Worm (Caenorhabditis elegans) whole organism, L2 larva: ENCODE measurements around the gene aco-2.

Experiments
- R02D3.7 ChIP-seq: fragments of 150-350 bp; optimal IDR thresholded peaks from 2 replicates; lab custom pipeline; 2014; ENCODE audit warnings: missing biosample characterization, missing genetic modification characterization
- Y55F3AM.14 ChIP-seq: fragments of 200-800 bp; sonication (Bioruptor generic); optimal IDR thresholded peaks from 2 replicates; lab custom pipeline; 2018; ENCODE audit warnings: mild to moderate bottlenecking, missing genetic modification characterization, missing compliant biosample characterization
- alr-1 ChIP-seq: fragments of 150-350 bp; optimal IDR thresholded peaks from 2 replicates; lab custom pipeline; 2014; ENCODE audit warnings: missing biosample characterization, missing genetic modification characterization
- aly-2 ChIP-seq: fragments of 150-350 bp; optimal IDR thresholded peaks from 2 replicates; lab custom pipeline; 2014; ENCODE audit warnings: missing biosample characterization, missing genetic modification characterization
- ama-1 ChIP-seq: fragments of 150-350 bp; optimal IDR thresholded peaks from 2 replicates; lab custom pipeline; 2018; ENCODE audit warnings: inconsistent platforms
- blmp-1 ChIP-seq: sonication (generic microtip); optimal IDR thresholded peaks from 2 replicates; lab custom pipeline; 2017; ENCODE audit warnings: missing genetic modification characterization, mild to moderate bottlenecking, missing compliant biosample characterization, antibody characterized with exemption, moderate library complexity; ENCODE audit not compliant: insufficient read depth
- ceh-16 ChIP-seq: fragments of 150-350 bp; optimal IDR thresholded peaks from 2 replicates; lab custom pipeline; 2014; ENCODE audit warnings: missing biosample characterization, missing genetic modification characterization
- ceh-82 ChIP-seq: fragments of 150-350 bp; optimal IDR thresholded peaks from 2 replicates; lab custom pipeline; 2014; ENCODE audit warnings: missing biosample characterization, missing genetic modification characterization
- crh-2 ChIP-seq: sonication (generic microtip); optimal IDR thresholded peaks from 2 replicates; lab custom pipeline; 2017; ENCODE audit warnings: missing biosample characterization, missing genetic modification characterization
- dmd-4 ChIP-seq: sonication (generic microtip); optimal IDR thresholded peaks from 2 replicates; lab custom pipeline; 2017; ENCODE audit warnings: missing biosample characterization, missing genetic modification characterization
- egl-27 ChIP-seq: sonication (generic microtip); optimal IDR thresholded peaks from 3 replicates; lab custom pipeline; 2017; ENCODE audit warnings: missing biosample characterization, missing genetic modification reagents, missing genetic modification characterization
- elt-1 ChIP-seq: fragments of 150-350 bp; optimal IDR thresholded peaks from 2 replicates; lab custom pipeline; 2014; ENCODE audit warnings: missing biosample characterization, missing genetic modification characterization
- fos-1 ChIP-seq: fragments of 150-350 bp; optimal IDR thresholded peaks from 2 replicates; lab custom pipeline; 2014; ENCODE audit warnings: missing biosample characterization, missing genetic modification characterization
- gmeb-1 ChIP-seq: fragments of 150-350 bp; optimal IDR thresholded peaks from 2 replicates; lab custom pipeline; 2014; ENCODE audit warnings: missing biosample characterization, missing genetic modification characterization
- lin-11 ChIP-seq: fragments of 150-350 bp; sonication (generic microtip); optimal IDR thresholded peaks from 2 replicates; lab custom pipeline; 2014; ENCODE audit warnings: missing biosample characterization, missing genetic modification characterization, inconsistent platforms, mixed read lengths
- lin-13 ChIP-seq: fragments of 150-350 bp; optimal IDR thresholded peaks from 2 replicates; lab custom pipeline; 2014; ENCODE audit warnings: missing biosample characterization, missing genetic modification reagents, missing genetic modification characterization
- lin-39 ChIP-seq: fragments of 150-350 bp; optimal IDR thresholded peaks from 2 replicates; lab custom pipeline; 2014; ENCODE audit warnings: missing biosample characterization, missing genetic modification reagents, missing genetic modification characterization
- lsy-2 ChIP-seq, 2 experiments: fragments of 150-350 bp in 1 of 2; sonication (generic microtip) in 1 of 2; optimal IDR thresholded peaks; 2 replicates each; lab custom pipeline; 2014 to 2017; ENCODE audit warnings: missing biosample characterization in 2 of 2, missing genetic modification characterization in 2 of 2
- mab-5 ChIP-seq: fragments of 150-350 bp; optimal IDR thresholded peaks from 2 replicates; lab custom pipeline; 2014; ENCODE audit warnings: missing biosample characterization, missing genetic modification characterization
- mbf-1 ChIP-seq: sonication (generic microtip); optimal IDR thresholded peaks from 2 replicates; lab custom pipeline; 2017; ENCODE audit warnings: missing biosample characterization, missing genetic modification characterization
- mdl-1 ChIP-seq, 2 experiments: fragments of 150-350 bp in 1 of 2; sonication (generic microtip) in 1 of 2; optimal IDR thresholded peaks; 2 replicates each; lab custom pipeline; 2017; ENCODE audit warnings: missing biosample characterization in 2 of 2, missing genetic modification characterization in 2 of 2
- nhr-10 ChIP-seq: sonication (generic microtip); optimal IDR thresholded peaks from 2 replicates; lab custom pipeline; 2017; ENCODE audit warnings: missing biosample characterization, missing genetic modification characterization
- nhr-11 ChIP-seq: fragments of 150-350 bp; optimal IDR thresholded peaks from 2 replicates; lab custom pipeline; 2014; ENCODE audit warnings: missing biosample characterization, missing genetic modification characterization
- nhr-12 ChIP-seq: fragments of 150-350 bp; optimal IDR thresholded peaks from 2 replicates; lab custom pipeline; 2014; ENCODE audit warnings: missing biosample characterization, missing genetic modification characterization
- nhr-129 ChIP-seq: fragments of 150-350 bp; optimal IDR thresholded peaks from 2 replicates; lab custom pipeline; 2014; ENCODE audit warnings: missing biosample characterization, missing genetic modification characterization
- nhr-23 ChIP-seq: fragments of 150-350 bp; optimal IDR thresholded peaks from 2 replicates; lab custom pipeline; 2014; ENCODE audit warnings: missing biosample characterization, missing genetic modification reagents, missing genetic modification characterization
- nhr-237 ChIP-seq: fragments of 150-350 bp; optimal IDR thresholded peaks from 2 replicates; lab custom pipeline; 2014; ENCODE audit warnings: missing biosample characterization, missing genetic modification characterization
- nhr-25 ChIP-seq: fragments of 150-350 bp; sonication (generic microtip); optimal IDR thresholded peaks from 3 replicates; lab custom pipeline; 2014; ENCODE audit warnings: missing biosample characterization, missing genetic modification characterization
- nhr-77 ChIP-seq: fragments of 150-350 bp; optimal IDR thresholded peaks from 2 replicates; lab custom pipeline; 2014; ENCODE audit warnings: missing biosample characterization, missing genetic modification characterization
- peb-1 ChIP-seq: fragments of 150-350 bp; optimal IDR thresholded peaks from 2 replicates; lab custom pipeline; 2014; ENCODE audit warnings: missing biosample characterization, missing genetic modification characterization
- skn-1 ChIP-seq: sonication (generic microtip); optimal IDR thresholded peaks from 2 replicates; lab custom pipeline; 2017; ENCODE audit warnings: missing biosample characterization, missing genetic modification characterization
- sma-3 ChIP-seq: sonication (generic microtip); optimal IDR thresholded peaks from 2 replicates; lab custom pipeline; 2016; ENCODE audit warnings: missing genetic modification reagents, missing genetic modification characterization, missing compliant biosample characterization
- snpc-4 ChIP-seq: fragments of 150-350 bp; optimal IDR thresholded peaks from 2 replicates; lab custom pipeline; 2014; ENCODE audit warnings: missing biosample characterization, missing genetic modification characterization
- unc-39 ChIP-seq: fragments of 150-350 bp; optimal IDR thresholded peaks from 2 replicates; lab custom pipeline; 2014; ENCODE audit warnings: missing biosample characterization, missing genetic modification characterization
- unc-55 ChIP-seq: fragments of 150-350 bp; sonication (generic microtip); optimal IDR thresholded peaks from 3 replicates; lab custom pipeline; 2014; ENCODE audit warnings: missing biosample characterization, missing genetic modification reagents, missing genetic modification characterization
- unc-62 ChIP-seq: fragments of 150-350 bp; optimal IDR thresholded peaks from 2 replicates; lab custom pipeline; 2014; ENCODE audit warnings: missing biosample characterization, missing genetic modification reagents, missing genetic modification characterization
- ztf-11 ChIP-seq: sonication (generic microtip); optimal IDR thresholded peaks from 2 replicates; lab custom pipeline; 2017; ENCODE audit warnings: missing biosample characterization, missing genetic modification characterization
- ztf-4 ChIP-seq: fragments of 150-350 bp; optimal IDR thresholded peaks from 2 replicates; lab custom pipeline; 2014; ENCODE audit warnings: missing biosample characterization, missing genetic modification characterization

aco-2 gene

DNA sequence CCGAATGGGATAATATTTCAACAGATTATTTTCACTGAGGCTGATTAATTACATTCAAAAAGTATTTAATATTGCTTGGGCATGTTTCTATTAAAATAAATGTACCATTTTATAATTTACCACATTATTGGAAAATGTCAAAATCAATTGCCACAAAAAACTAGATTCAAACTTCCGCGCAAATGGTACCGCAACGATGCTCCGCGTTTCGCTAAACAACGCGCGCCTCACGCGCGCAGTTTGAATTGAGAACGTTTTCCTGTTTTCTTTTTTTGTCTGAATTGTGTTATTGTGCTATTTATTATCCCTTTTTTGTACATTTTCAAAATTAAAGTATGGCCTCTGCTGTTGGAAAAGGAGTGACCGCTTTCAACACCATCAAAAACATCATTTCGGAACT is 32.7 kb upstream of the aco-2 start, which contains the start of gene C29E4.12 (continued):
- peak; percentile 20 for TF ChIP-seq R02D3.7 (tag; lab: Kevin White, UChicago)
- no peak for TF ChIP-seq nhr-12
- TF ChIP-seq nhr-237 (tag; lab: Kevin White, UChicago): no peak
- TF ChIP-seq unc-55 (GFP tag; lab: Kevin White, UChicago): peak; percentile 86
- TF ChIP-seq unc-39 (tag; lab: Kevin White, UChicago): no peak
- no peak for TF ChIP-seq blmp-1
- no peak for TF ChIP-seq dmd-4 (tag; lab: Kevin White, UChicago)
- no peak for TF ChIP-seq ceh-82 (tag; lab: Kevin White, UChicago)
- no peak for TF ChIP-seq mbf-1
- peak; percentile 64 for TF ChIP-seq nhr-129 (tag; lab: Kevin White, UChicago)
- TF ChIP-seq sma-3 (GFP tag; lab: Kevin White, UChicago): peak; percentile 61
- peak; percentile 56 for TF ChIP-seq mab-5 (tag; lab: Kevin White, UChicago)
- no peak for TF ChIP-seq Y55F3AM.14 (GFP tag; lab: Kevin White, UChicago)
- peak; percentile 49 for TF ChIP-seq crh-2 (tag; lab: Kevin White, UChicago)
- TF ChIP-seq aly-2 (tag; lab: Kevin White, UChicago): no peak
- TF ChIP-seq skn-1 (tag; lab: Kevin White, UChicago): no peak
- TF ChIP-seq gmeb-1 (tag; lab: Kevin White, UChicago): peak; percentile 97
- no peak for TF ChIP-seq lin-39 (tag; lab: Kevin White, UChicago)
- TF ChIP-seq elt-1 (tag; lab: Kevin White, UChicago): no peak
- no peak for TF ChIP-seq egl-27 (tag; lab: Kevin White, UChicago)
- TF ChIP-seq unc-62 (GFP tag; lab: Kevin White, UChicago): no peak
- peak; percentile 70 for TF ChIP-seq lin-11 (tag; lab: Kevin White, UChicago)

- no peak for TF ChIP-seq alr-1 (tag; lab: Kevin White, UChicago)
- TF ChIP-seq ama-1 (lab: Kevin White, UChicago): no peak
- TF ChIP-seq lin-39 (tag; lab: Kevin White, UChicago): no peak
- TF ChIP-seq nhr-10 (tag; lab: Kevin White, UChicago): no peak
- no peak for TF ChIP-seq lin-11 (tag; lab: Kevin White, UChicago)
- TF ChIP-seq Y55F3AM.14 (GFP tag; lab: Kevin White, UChicago): no peak
- no peak for TF ChIP-seq unc-62 (GFP tag; lab: Kevin White, UChicago)
- TF ChIP-seq ceh-16: no peak
- TF ChIP-seq snpc-4 (tag; lab: Kevin White, UChicago): no peak
These were observed 32.1 kb upstream of the aco-2 start, which contains the start of gene kle-2 for ce11 chrIII:7941417-7941816. TSS of gene kle-2 (plus strand) at chrIII:7941717.

DNA sequence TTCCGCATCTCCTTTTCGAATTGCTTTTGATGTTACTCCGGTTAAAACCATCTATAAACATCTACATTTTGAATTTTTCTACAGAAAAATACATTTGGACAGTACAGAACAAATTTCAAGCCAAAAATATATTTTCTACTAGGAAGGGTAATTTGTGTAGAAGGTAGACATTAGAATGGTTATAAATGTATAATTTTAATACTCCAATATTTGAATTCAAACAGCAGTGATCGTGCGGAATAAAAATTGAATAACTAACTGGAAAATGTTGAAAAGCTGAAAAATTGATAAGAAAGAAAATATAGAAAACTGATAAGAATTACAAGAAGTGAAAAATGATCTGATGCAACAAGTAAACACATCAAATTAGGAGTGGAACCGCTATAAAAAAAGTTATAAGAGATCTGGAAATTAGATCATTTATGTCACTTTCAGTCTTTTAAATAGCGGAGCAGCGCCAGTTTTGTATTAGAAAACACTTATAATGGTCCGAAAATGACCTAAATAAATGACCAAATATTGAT is 26.5 kb upstream of the aco-2 start, which contains the start of gene gsto-1:
Gene gsto-1, minus strand, starts transcription at position 51 of the 524 bp plus-strand sequence.
- TF ChIP-seq mdl-1 (tag; optimal IDR thresholded peaks at IDR 0.05; lab: Kevin White, UChicago): no peak
- TF ChIP-seq ama-1 (lab: Kevin White, UChicago): no peak
- TF ChIP-seq crh-2 (tag; lab: Kevin White, UChicago): peak; percentile 8
- TF ChIP-seq Y55F3AM.14 (GFP tag; lab: Kevin White, UChicago): no peak
- no peak for TF ChIP-seq ztf-4 (tag; lab: Kevin White, UChicago)
- no peak for TF ChIP-seq lin-39 (tag; lab: Kevin White, UChicago)
- no peak for TF ChIP-seq nhr-77 (tag; lab: Kevin White, UChicago)
- no peak for TF ChIP-seq ceh-82 (tag; lab: Kevin White, UChicago)
- no peak for TF ChIP-seq nhr-23
- TF ChIP-seq nhr-129 (tag; lab: Kevin White, UChicago): peak; percentile 31
- peak; percentile 6 for TF ChIP-seq gmeb-1 (tag; lab: Kevin White, UChicago)
- no peak for TF ChIP-seq nhr-11 (tag; lab: Kevin White, UChicago)
- TF ChIP-seq fos-1: peak; percentile 26
- TF ChIP-seq sma-3 (GFP tag; lab: Kevin White, UChicago): no peak
- TF ChIP-seq lsy-2 (tag; optimal IDR thresholded peaks at IDR 0.05; lab: Kevin White, UChicago): no peak
- TF ChIP-seq nhr-25 (tag; lab: Kevin White, UChicago): no peak
- TF ChIP-seq ceh-16: no peak

ce11 chrIII:7947677-7948076 is 25.8 kb upstream of the aco-2 start:
- TF ChIP-seq elt-1 (tag; lab: Kevin White, UChicago) (no peak), peb-1 (tag; lab: Kevin White, UChicago) (no peak), ztf-4 (tag; lab: Kevin White, UChicago) (no peak), nhr-77 (tag; lab: Kevin White, UChicago) (no peak), lsy-2 (tag; optimal IDR thresholded peaks at IDR 0.05; lab: Kevin White, UChicago) (no peak), ztf-11 (tag; lab: Kevin White, UChicago) (no peak), unc-39 (tag; lab: Kevin White, UChicago) (no peak), lin-13 (GFP tag; lab: Kevin White, UChicago) (no peak)
